Fruit fly (Drosophila melanogaster) whole organism, embryonic: Measurements from ENCODE around the gene CG8136.

Experiments
- ATbp ChIP-seq: fragments of 200-800 bp; sonication (Bioruptor generic); optimal IDR thresholded peaks from 2 replicates; lab custom pipeline; 2017; ENCODE audit warnings: missing biosample characterization, mild to moderate bottlenecking, missing genetic modification characterization, missing genetic modification reagents
- CG10209 ChIP-seq: fragments of 200-800 bp; sonication (Bioruptor generic); optimal IDR thresholded peaks from 3 replicates; lab custom pipeline; 2017; ENCODE audit warnings: missing biosample characterization, mild to moderate bottlenecking, missing genetic modification characterization, missing genetic modification reagents
- CG10431 ChIP-seq: fragments of 200-800 bp; sonication (Bioruptor generic); optimal IDR thresholded peaks from 3 replicates; lab custom pipeline; 2018; ENCODE audit warnings: missing biosample characterization, mild to moderate bottlenecking, missing genetic modification characterization
- CG10654 ChIP-seq: fragments of 200-800 bp; sonication (Bioruptor generic); optimal IDR thresholded peaks from 2 replicates; lab custom pipeline; 2016; ENCODE audit warnings: missing biosample characterization, missing genetic modification characterization
- CG11695 ChIP-seq: fragments of 200-800 bp; sonication (Bioruptor generic); IDR thresholded peaks from 3 replicates; pipeline ENCODE4 v1.3.6; 2022; ENCODE audit warnings: missing biosample characterization, missing genetic modification characterization
- CG12071 ChIP-seq: fragments of 200-800 bp; sonication (Bioruptor generic); optimal IDR thresholded peaks from 3 replicates; lab custom pipeline; 2018; ENCODE audit warnings: missing biosample characterization, mild to moderate bottlenecking, missing genetic modification characterization
- CG12391 ChIP-seq: fragments of 200-800 bp; sonication (Bioruptor generic); optimal IDR thresholded peaks from 3 replicates; lab custom pipeline; 2018; ENCODE audit warnings: missing biosample characterization, mild to moderate bottlenecking, missing genetic modification characterization, moderate library complexity
- CG12659 ChIP-seq: fragments of 200-800 bp; sonication (Bioruptor generic); optimal IDR thresholded peaks from 3 replicates; lab custom pipeline; 2017; ENCODE audit warnings: mild to moderate bottlenecking, missing biosample characterization, missing genetic modification reagents, missing genetic modification characterization
- CG15601 ChIP-seq: fragments of 200-800 bp; sonication (Bioruptor generic); optimal IDR thresholded peaks from 3 replicates; lab custom pipeline; 2019; ENCODE audit warnings: missing biosample characterization, mild to moderate bottlenecking, missing genetic modification characterization, moderate library complexity
- CG18262 ChIP-seq: fragments of 200-800 bp; optimal IDR thresholded peaks from 3 replicates; lab custom pipeline; 2019; ENCODE audit warnings: missing biosample characterization, mild to moderate bottlenecking, missing genetic modification characterization, moderate library complexity
- CG2199 ChIP-seq: fragments of 200-800 bp; sonication (Bioruptor generic); IDR thresholded peaks from 3 replicates; pipeline ENCODE4 v1.3.6; 2022; ENCODE audit warnings: missing biosample characterization, missing genetic modification characterization
- CG30403 ChIP-seq: fragments of 200-800 bp; sonication (Bioruptor generic); optimal IDR thresholded peaks from 3 replicates; lab custom pipeline; 2016; ENCODE audit warnings: missing biosample characterization, missing genetic modification characterization
- CG31441 ChIP-seq: fragments of 200-800 bp; sonication (Bioruptor generic); IDR thresholded peaks from 2 replicates; pipeline ENCODE4 v1.3.6; 2022; ENCODE audit warnings: missing biosample characterization, missing genetic modification characterization
- CG3281 ChIP-seq: fragments of 200-800 bp; sonication (Bioruptor generic); optimal IDR thresholded peaks from 3 replicates; lab custom pipeline; 2017; ENCODE audit warnings: missing biosample characterization, mild to moderate bottlenecking, missing genetic modification characterization
- CG34422 ChIP-seq: fragments of 200-800 bp; sonication (Bioruptor generic); IDR thresholded peaks from 3 replicates; pipeline ENCODE4 v1.3.6; 2022; ENCODE audit warnings: missing biosample characterization, missing genetic modification characterization
- CG3847 ChIP-seq: fragments of 200-800 bp; sonication (Bioruptor generic); IDR thresholded peaks from 2 replicates; pipeline ENCODE4 v1.3.6; 2022; ENCODE audit warnings: missing biosample characterization, missing genetic modification characterization
- CG4404 ChIP-seq: fragments of 200-800 bp; sonication (Bioruptor generic); IDR thresholded peaks from 2 replicates; pipeline ENCODE4 v1.3.6; 2022; ENCODE audit warnings: missing biosample characterization, missing genetic modification characterization
- CG6654 ChIP-seq: fragments of 200-800 bp; sonication (Bioruptor generic); optimal IDR thresholded peaks from 2 replicates; lab custom pipeline; 2017; ENCODE audit warnings: missing biosample characterization, mild to moderate bottlenecking, missing genetic modification characterization
- CG7357 ChIP-seq: fragments of 200-800 bp; sonication (Bioruptor generic); IDR thresholded peaks from 3 replicates; pipeline ENCODE4 v1.3.6; 2022; ENCODE audit warnings: missing biosample characterization, missing genetic modification characterization
- CG7372 ChIP-seq: fragments of 200-800 bp; sonication (Bioruptor generic); IDR thresholded peaks from 2 replicates; pipeline ENCODE4 v1.3.6; 2022; ENCODE audit warnings: missing biosample characterization, missing genetic modification characterization
- CkIIα-i1 ChIP-seq: fragments of 200-800 bp; sonication (Bioruptor generic); IDR thresholded peaks from 2 replicates; pipeline ENCODE4 v1.3.6; 2022; ENCODE audit warnings: missing biosample characterization, missing genetic modification characterization
- CoRest ChIP-seq: fragments of 200-800 bp; sonication (Bioruptor generic); optimal IDR thresholded peaks from 3 replicates; lab custom pipeline; 2018; ENCODE audit warnings: missing biosample characterization, mild to moderate bottlenecking, missing genetic modification characterization, moderate library complexity
- Doc3 ChIP-seq: fragments of 200-800 bp; sonication (Bioruptor generic); IDR thresholded peaks from 3 replicates; pipeline ENCODE4 v1.3.6; 2022; ENCODE audit warnings: missing biosample characterization, missing genetic modification characterization; ENCODE audit not compliant: partially characterized antibody
- E2f2 ChIP-seq: fragments of 200-800 bp; sonication (Bioruptor generic); IDR thresholded peaks from 2 replicates; pipeline ENCODE4 v1.3.6; 2022; ENCODE audit warnings: missing biosample characterization, missing genetic modification characterization
- Elba2 ChIP-seq: fragments of 200-800 bp; sonication (Bioruptor generic); optimal IDR thresholded peaks from 3 replicates; lab custom pipeline; 2016; ENCODE audit warnings: missing biosample characterization, missing genetic modification characterization
- Ets65A ChIP-seq: fragments of 200-800 bp; sonication (Bioruptor generic); peaks from one replicate; lab custom pipeline; 2016; ENCODE audit warnings: missing biosample characterization, missing genetic modification characterization
- Fer1 ChIP-seq: fragments of 200-800 bp; sonication (Bioruptor generic); optimal IDR thresholded peaks from 2 replicates; lab custom pipeline; 2017; ENCODE audit warnings: missing biosample characterization, mild to moderate bottlenecking, missing genetic modification characterization
- Fer2 ChIP-seq: fragments of 200-800 bp; sonication (Bioruptor generic); optimal IDR thresholded peaks from 2 replicates; lab custom pipeline; 2018; ENCODE audit warnings: missing biosample characterization, mild to moderate bottlenecking, missing genetic modification characterization, moderate library complexity
- Gsc ChIP-seq: fragments of 200-800 bp; sonication (Bioruptor generic); IDR thresholded peaks from 2 replicates; pipeline ENCODE4 v1.3.6; 2022; ENCODE audit warnings: missing biosample characterization, missing genetic modification characterization
- Hr51 ChIP-seq, 2 experiments: fragments of 200-800 bp; sonication (Bioruptor generic); optimal IDR thresholded peaks; 2 replicates in 1 of 2; 3 replicates in 1 of 2; lab custom pipeline; 2016 to 2018; ENCODE audit warnings: missing biosample characterization in 2 of 2, missing genetic modification characterization in 2 of 2, mild to moderate bottlenecking in 1 of 2, moderate library complexity in 1 of 2
- Lpt ChIP-seq: fragments of >200 bp; optimal IDR thresholded peaks from 2 replicates; lab custom pipeline; 2018; ENCODE audit warnings: missing biosample characterization, missing genetic modification characterization
- MBD-R2 ChIP-seq: fragments of 200-800 bp; sonication (Bioruptor generic); IDR thresholded peaks from 2 replicates; pipeline ENCODE4 v1.3.6; 2022; ENCODE audit warnings: missing biosample characterization, missing genetic modification characterization
- Oaz ChIP-seq: fragments of 200-800 bp; sonication (Bioruptor generic); IDR thresholded peaks from 2 replicates; pipeline ENCODE4 v1.3.6; 2022; ENCODE audit warnings: missing biosample characterization, missing genetic modification characterization
- Pdp1 ChIP-seq, 2 experiments: fragments of 200-800 bp; sonication (Bioruptor generic); optimal IDR thresholded peaks; 3 replicates each; lab custom pipeline; 2016; ENCODE audit warnings: missing biosample characterization in 2 of 2, missing genetic modification characterization in 2 of 2, mild to moderate bottlenecking in 1 of 2, moderate library complexity in 1 of 2
- Vsx1 ChIP-seq: fragments of 200-800 bp; sonication (Bioruptor generic); optimal IDR thresholded peaks from 2 replicates; lab custom pipeline; 2017; ENCODE audit warnings: missing biosample characterization, mild to moderate bottlenecking, missing genetic modification characterization, missing genetic modification reagents
- chinmo ChIP-seq: fragments of 200-800 bp; sonication (Bioruptor generic); IDR thresholded peaks from 4 replicates; pipeline ENCODE4 v1.3.6; 2022; ENCODE audit warnings: missing biosample characterization, missing genetic modification characterization; ENCODE audit not compliant: partially characterized antibody
- ci ChIP-seq: fragments of 200-800 bp; sonication (Bioruptor generic); IDR thresholded peaks from 3 replicates; pipeline ENCODE4 v1.3.6; 2022; ENCODE audit warnings: missing biosample characterization, missing genetic modification characterization
- crp ChIP-seq, 2 experiments: fragments of 200-800 bp; sonication (Bioruptor generic); optimal IDR thresholded peaks; 2 replicates in 1 of 2; 3 replicates in 1 of 2; lab custom pipeline; 2017; ENCODE audit warnings: missing biosample characterization in 2 of 2, missing genetic modification characterization in 2 of 2, mild to moderate bottlenecking in 1 of 2, moderate library complexity in 1 of 2
- dan ChIP-seq: fragments of 200-800 bp; sonication (Bioruptor generic); IDR thresholded peaks from 2 replicates; pipeline ENCODE4 v1.3.6; 2022; ENCODE audit warnings: missing biosample characterization, missing genetic modification characterization
- inv ChIP-seq: fragments of 200-800 bp; sonication (Bioruptor generic); IDR thresholded peaks from 2 replicates; pipeline ENCODE4 v1.3.6; 2022; ENCODE audit warnings: missing biosample characterization, missing genetic modification characterization; ENCODE audit not compliant: partially characterized antibody
- jigr1 ChIP-seq: fragments of 200-800 bp; sonication (Bioruptor generic); IDR thresholded peaks from 3 replicates; pipeline ENCODE4 v1.3.6; 2022; ENCODE audit warnings: missing biosample characterization, missing genetic modification characterization
- lilli ChIP-seq: fragments of 200-800 bp; sonication (Bioruptor generic); optimal IDR thresholded peaks from 3 replicates; lab custom pipeline; 2016; ENCODE audit warnings: missing biosample characterization, missing genetic modification characterization
- lola ChIP-seq, 3 experiments: fragments of >200 bp in 2 of 3; fragments of 200-800 bp in 1 of 3; sonication (Bioruptor generic) in 1 of 3; optimal IDR thresholded peaks; 2 replicates each; lab custom pipeline; 2017 to 2019; ENCODE audit warnings: missing biosample characterization in 3 of 3, missing genetic modification characterization in 3 of 3, mild to moderate bottlenecking in 1 of 3, moderate library complexity in 1 of 3
- nau ChIP-seq: fragments of 200-800 bp; sonication (Bioruptor generic); optimal IDR thresholded peaks from 3 replicates; lab custom pipeline; 2017; ENCODE audit warnings: missing biosample characterization, mild to moderate bottlenecking, missing genetic modification characterization, missing genetic modification reagents
- pita ChIP-seq: fragments of 200-800 bp; sonication (Bioruptor generic); optimal IDR thresholded peaks from 2 replicates; lab custom pipeline; 2017; ENCODE audit warnings: missing biosample characterization, mild to moderate bottlenecking, missing genetic modification characterization
- psq ChIP-seq: fragments of 200-800 bp; sonication (Bioruptor generic); optimal IDR thresholded peaks from 2 replicates; lab custom pipeline; 2017; ENCODE audit warnings: missing biosample characterization, missing genetic modification characterization
- ranshi ChIP-seq: fragments of 200-800 bp; sonication (Bioruptor generic); IDR thresholded peaks from 2 replicates; pipeline ENCODE4 v1.3.6; 2022; ENCODE audit warnings: missing biosample characterization, missing genetic modification characterization
- salm ChIP-seq: fragments of 200-800 bp; sonication (Bioruptor generic); optimal IDR thresholded peaks from 2 replicates; lab custom pipeline; 2018; ENCODE audit warnings: missing biosample characterization, mild to moderate bottlenecking, missing genetic modification characterization
- sug ChIP-seq: fragments of 200-800 bp; optimal IDR thresholded peaks from 2 replicates; lab custom pipeline; 2019; ENCODE audit warnings: missing biosample characterization, mild to moderate bottlenecking, missing genetic modification characterization, moderate library complexity
- zf30C ChIP-seq: fragments of 200-800 bp; sonication (Bioruptor generic); optimal IDR thresholded peaks from 3 replicates; lab custom pipeline; 2018; ENCODE audit warnings: missing biosample characterization, mild to moderate bottlenecking, missing genetic modification characterization

The CG8136 gene

dm6 chr3R:8673803-8674234 is 47.4 kb upstream of the CG8136 start, which contains the start of gene mRpL19 (continued):
- TF ChIP-seq dan (GFP tag; lab: Robert Waterston, UW): no peak
- peak in 1 of 2 experiments; percentile 90 for TF ChIP-seq Pdp1 (GFP tag; optimal IDR thresholded peaks at IDR 0.05; lab: Kevin White, UChicago)
- peak; percentile 44 to 88 for TF ChIP-seq crp (GFP tag; optimal IDR thresholded peaks at IDR 0.05; lab: Kevin White, UChicago)
- TF ChIP-seq CG15601: peak; percentile 65
- no peak for TF ChIP-seq psq (GFP tag; lab: Kevin White, UChicago)
- TF ChIP-seq ranshi (GFP tag; lab: Robert Waterston, UW): peak; percentile 11; the same call in 1 of the 2 replicates
- TF ChIP-seq CG3847 (GFP tag; lab: Robert Waterston, UW): no peak
- TF ChIP-seq CG7372: no peak
- peak; percentile 22 for TF ChIP-seq Fer2 (tag; lab: Kevin White, UChicago)
- TF ChIP-seq Doc3: peak; percentile 39; the same call in 2 of the 3 replicates
- no peak for TF ChIP-seq CG10209
- TF ChIP-seq nau (GFP tag; lab: Kevin White, UChicago): no peak
- TF ChIP-seq CG3281 (GFP tag; lab: Kevin White, UChicago): peak; percentile 7
- TF ChIP-seq CG12659 (GFP tag; lab: Kevin White, UChicago): peak; percentile 62
- no peak for TF ChIP-seq CG6654 (GFP tag; lab: Kevin White, UChicago)
- TF ChIP-seq CG12071 (GFP tag; lab: Kevin White, UChicago): no peak
- peak; percentile 64 for TF ChIP-seq CoRest
- no peak for TF ChIP-seq Vsx1
- TF ChIP-seq CG10654 (GFP tag; lab: Kevin White, UChicago): peak; percentile 10
- peak in 1 of 3 experiments; percentile 51 for TF ChIP-seq lola (GFP tag; optimal IDR thresholded peaks at IDR 0.05; lab: Kevin White, UChicago)
- TF ChIP-seq jigr1: peak; percentile 53; the same call in 1 of the 3 replicates
- TF ChIP-seq pita: no peak
- no peak for TF ChIP-seq Oaz (GFP tag; lab: Robert Waterston, UW)
- TF ChIP-seq lilli: peak; percentile 45
- no peak for TF ChIP-seq CG7357 (GFP tag; lab: Robert Waterston, UW)
- peak; percentile 64 for TF ChIP-seq Fer1 (GFP tag; lab: Kevin White, UChicago)
- peak; percentile 72 for TF ChIP-seq CG31441 (GFP tag; lab: Robert Waterston, UW)
- peak in 1 of 2 experiments; percentile 48 for TF ChIP-seq Hr51 (GFP tag; optimal IDR thresholded peaks at IDR 0.05; lab: Kevin White, UChicago)
- TF ChIP-seq Elba2 (GFP tag; lab: Kevin White, UChicago): no peak
- TF ChIP-seq ATbp (GFP tag; lab: Kevin White, UChicago): no peak
- TF ChIP-seq Ets65A (GFP tag; lab: Kevin White, UChicago): no peak
- no peak for TF ChIP-seq Lpt (GFP tag; lab: Kevin White, UChicago)
- TF ChIP-seq CG18262: peak; percentile 63
- peak; percentile 50 for TF ChIP-seq E2f2 (GFP tag; lab: Robert Waterston, UW)
- peak; percentile 78 for TF ChIP-seq CG12391
- no peak for TF ChIP-seq zf30C
- peak; percentile 34; the same call in 1 of the 3 replicates for TF ChIP-seq CG11695 (GFP tag; lab: Robert Waterston, UW)
- TF ChIP-seq MBD-R2: peak; percentile 84
- TF ChIP-seq CkIIα-i1: no peak
- TF ChIP-seq CG34422 (GFP tag; lab: Robert Waterston, UW): peak; percentile 55; the same call in 1 of the 3 replicates
- TF ChIP-seq inv (GFP tag; lab: Robert Waterston, UW): 0 out of 2 replicates have a peak, but pooled peaks have one; percentile 6
- peak; percentile 31 for TF ChIP-seq CG10431
- TF ChIP-seq CG4404 (GFP tag; lab: Robert Waterston, UW): no peak
- TF ChIP-seq ci: no peak
- TF ChIP-seq Gsc (GFP tag; lab: Robert Waterston, UW): no peak
- 0 out of 4 replicates have a peak, but pooled peaks have one; percentile 40 for TF ChIP-seq chinmo (GFP tag; lab: Robert Waterston, UW)
- peak; percentile 46 for TF ChIP-seq CG30403
- TF ChIP-seq sug: peak; percentile 61
- TF ChIP-seq CG2199 (GFP tag; lab: Robert Waterston, UW): no peak
- TF ChIP-seq salm (tag; lab: Kevin White, UChicago): peak; percentile 13
